Fruit fly (Drosophila melanogaster) whole organism, embryonic: ENCODE results near the gene CG8236.
A peak's percentile ranks its signal among the peaks of the same experiment; 100 is the strongest.

Experiments
- Antp ChIP-seq: fragments of 200-800 bp; sonication (Bioruptor generic); optimal IDR thresholded peaks from 3 replicates; lab custom pipeline; 2016; ENCODE audit warnings: missing biosample characterization, missing genetic modification characterization
- CG10321 ChIP-seq: fragments of 200-800 bp; sonication (Bioruptor generic); IDR thresholded peaks from 2 replicates; pipeline ENCODE4 v1.3.6; 2022; ENCODE audit warnings: missing biosample characterization, missing genetic modification characterization
- CG11093 ChIP-seq: fragments of 200-800 bp; sonication (Bioruptor generic); IDR thresholded peaks from 3 replicates; pipeline ENCODE4 v1.3.6; 2022; ENCODE audit warnings: missing biosample characterization, missing genetic modification characterization
- CG11695 ChIP-seq: fragments of 200-800 bp; sonication (Bioruptor generic); IDR thresholded peaks from 3 replicates; pipeline ENCODE4 v1.3.6; 2022; ENCODE audit warnings: missing biosample characterization, missing genetic modification characterization
- CG12236 ChIP-seq: fragments of 200-800 bp; sonication (Bioruptor generic); optimal IDR thresholded peaks from 2 replicates; lab custom pipeline; 2016; ENCODE audit warnings: missing biosample characterization, missing genetic modification characterization
- CG13287 ChIP-seq: fragments of 200-800 bp; sonication (Bioruptor generic); IDR thresholded peaks from 2 replicates; pipeline ENCODE4 v1.3.6; 2022; ENCODE audit warnings: missing biosample characterization, missing genetic modification characterization; ENCODE audit not compliant: partially characterized antibody
- CG13894 ChIP-seq: fragments of 200-800 bp; sonication (Bioruptor generic); optimal IDR thresholded peaks from 3 replicates; lab custom pipeline; 2018; ENCODE audit warnings: missing biosample characterization, mild to moderate bottlenecking, missing genetic modification characterization, moderate library complexity
- CG16813 ChIP-seq: fragments of 200-800 bp; sonication (Bioruptor generic); IDR thresholded peaks from 3 replicates; pipeline ENCODE4 v1.3.6; 2022; ENCODE audit warnings: missing biosample characterization, missing genetic modification characterization; ENCODE audit not compliant: partially characterized antibody
- CG17361 ChIP-seq: fragments of 200-800 bp; sonication (Bioruptor generic); IDR thresholded peaks from 3 replicates; pipeline ENCODE4 v1.3.6; 2022; ENCODE audit warnings: missing biosample characterization, missing genetic modification characterization
- CG18619 ChIP-seq: fragments of 200-800 bp; sonication (Bioruptor generic); optimal IDR thresholded peaks from 3 replicates; lab custom pipeline; 2017; ENCODE audit warnings: missing biosample characterization, mild to moderate bottlenecking, missing genetic modification characterization
- CG32767 ChIP-seq: fragments of 200-800 bp; sonication (Bioruptor generic); IDR thresholded peaks from 2 replicates; pipeline ENCODE4 v1.3.6; 2022; ENCODE audit warnings: missing biosample characterization, missing genetic modification characterization
- CG5953 ChIP-seq: fragments of 200-800 bp; sonication (Bioruptor generic); IDR thresholded peaks from 2 replicates; pipeline ENCODE4 v1.3.6; 2022; ENCODE audit warnings: missing biosample characterization, missing genetic modification characterization
- CG6689 ChIP-seq: fragments of 200-800 bp; sonication (Bioruptor generic); IDR thresholded peaks from 2 replicates; pipeline ENCODE4 v1.3.6; 2022; ENCODE audit warnings: missing biosample characterization, missing genetic modification characterization
- CG7372 ChIP-seq: fragments of 200-800 bp; sonication (Bioruptor generic); IDR thresholded peaks from 2 replicates; pipeline ENCODE4 v1.3.6; 2022; ENCODE audit warnings: missing biosample characterization, missing genetic modification characterization
- CG7928 ChIP-seq: fragments of 200-800 bp; sonication (Bioruptor generic); optimal IDR thresholded peaks from 2 replicates; lab custom pipeline; 2017; ENCODE audit warnings: missing biosample characterization, mild to moderate bottlenecking, missing genetic modification characterization
- CG9215 ChIP-seq: fragments of 200-800 bp; sonication (Bioruptor generic); IDR thresholded peaks from 2 replicates; pipeline ENCODE4 v1.3.6; 2022; ENCODE audit warnings: missing biosample characterization, missing genetic modification characterization
- CG9437 ChIP-seq: fragments of 200-800 bp; sonication (Bioruptor generic); optimal IDR thresholded peaks from 2 replicates; lab custom pipeline; 2018; ENCODE audit warnings: missing biosample characterization, mild to moderate bottlenecking, missing genetic modification characterization
- CG9727 ChIP-seq: fragments of 200-800 bp; sonication (Bioruptor generic); optimal IDR thresholded peaks from 3 replicates; lab custom pipeline; 2017; ENCODE audit warnings: missing biosample characterization, mild to moderate bottlenecking, missing genetic modification characterization
- D ChIP-seq, 2 experiments: fragments of 200-800 bp in 1 of 2; fragments of >200 bp in 1 of 2; sonication (Bioruptor generic) in 1 of 2; optimal IDR thresholded peaks; 2 replicates in 1 of 2; 3 replicates in 1 of 2; lab custom pipeline; 2017; ENCODE audit warnings: mild to moderate bottlenecking in 1 of 2, missing biosample characterization in 1 of 2, missing genetic modification characterization in 1 of 2, missing genetic modification reagents in 1 of 2
- Deaf1 ChIP-seq: fragments of 200-800 bp; optimal IDR thresholded peaks from 3 replicates; lab custom pipeline; 2019; ENCODE audit warnings: missing biosample characterization, mild to moderate bottlenecking, missing genetic modification characterization, moderate library complexity
- HLH54F ChIP-seq: fragments of 200-800 bp; sonication (Bioruptor generic); optimal IDR thresholded peaks from 3 replicates; lab custom pipeline; 2016; ENCODE audit warnings: missing biosample characterization, missing genetic modification characterization
- Hey ChIP-seq: fragments of 200-800 bp; sonication (Bioruptor generic); optimal IDR thresholded peaks from 3 replicates; lab custom pipeline; 2018; ENCODE audit warnings: missing biosample characterization, mild to moderate bottlenecking, missing genetic modification characterization
- Hr3 ChIP-seq: fragments of 200-800 bp; sonication (Bioruptor generic); optimal IDR thresholded peaks from 3 replicates; lab custom pipeline; 2016; ENCODE audit warnings: missing biosample characterization, missing genetic modification characterization
- MBD-R2 ChIP-seq: fragments of 200-800 bp; sonication (Bioruptor generic); IDR thresholded peaks from 2 replicates; pipeline ENCODE4 v1.3.6; 2022; ENCODE audit warnings: missing biosample characterization, missing genetic modification characterization
- Med ChIP-seq: fragments of 200-800 bp; sonication (Bioruptor generic); peaks from one replicate; lab custom pipeline; 2016; ENCODE audit warnings: missing biosample characterization, missing genetic modification characterization, mild to moderate bottlenecking, inconsistent platforms, moderate library complexity
- NC2β ChIP-seq: fragments of 200-800 bp; sonication (Bioruptor generic); optimal IDR thresholded peaks from 2 replicates; lab custom pipeline; 2016; ENCODE audit warnings: missing biosample characterization, missing genetic modification characterization
- NFAT ChIP-seq: fragments of 200-800 bp; sonication (Bioruptor generic); IDR thresholded peaks from 2 replicates; pipeline ENCODE4 v1.3.6; 2022; ENCODE audit warnings: missing biosample characterization, missing genetic modification characterization
- NfI ChIP-seq: fragments of 200-800 bp; sonication (Bioruptor generic); optimal IDR thresholded peaks from 3 replicates; lab custom pipeline; 2018; ENCODE audit warnings: missing biosample characterization, mild to moderate bottlenecking, missing genetic modification characterization, moderate library complexity
- Sry-β ChIP-seq: fragments of 200-800 bp; sonication (Bioruptor generic); optimal IDR thresholded peaks from 2 replicates; lab custom pipeline; 2018; ENCODE audit warnings: missing biosample characterization, mild to moderate bottlenecking, missing genetic modification characterization, moderate library complexity
- bsh ChIP-seq, 2 experiments: fragments of 200-800 bp; sonication (Bioruptor generic); optimal IDR thresholded peaks; 2 replicates each; lab custom pipeline; 2017 to 2018; ENCODE audit warnings: mild to moderate bottlenecking in 2 of 2, missing biosample characterization in 2 of 2, missing genetic modification characterization in 2 of 2, moderate library complexity in 1 of 2
- cato ChIP-seq: fragments of 200-800 bp; sonication (Bioruptor generic); optimal IDR thresholded peaks from 2 replicates; lab custom pipeline; 2016; ENCODE audit warnings: missing biosample characterization, missing genetic modification characterization, borderline replicate concordance
- cwo ChIP-seq: fragments of 200-800 bp; sonication (Bioruptor generic); optimal IDR thresholded peaks from 3 replicates; lab custom pipeline; 2017; ENCODE audit warnings: missing biosample characterization, missing genetic modification characterization, mild to moderate bottlenecking, moderate library complexity, missing genetic modification reagents
- emc ChIP-seq: fragments of 200-800 bp; sonication (Bioruptor generic); optimal IDR thresholded peaks from 2 replicates; lab custom pipeline; 2016; ENCODE audit warnings: missing biosample characterization, missing genetic modification characterization
- eyg ChIP-seq: fragments of 200-800 bp; sonication (Bioruptor generic); optimal IDR thresholded peaks from 3 replicates; lab custom pipeline; 2016; ENCODE audit warnings: missing biosample characterization, missing genetic modification characterization
- fd102C ChIP-seq: fragments of 200-800 bp; sonication (Bioruptor generic); optimal IDR thresholded peaks from 2 replicates; lab custom pipeline; 2018; ENCODE audit warnings: missing biosample characterization, mild to moderate bottlenecking, missing genetic modification characterization, moderate library complexity
- ftz-f1 ChIP-seq: fragments of 200-800 bp; sonication (Bioruptor generic); optimal IDR thresholded peaks from 2 replicates; lab custom pipeline; 2016; ENCODE audit warnings: missing biosample characterization, missing genetic modification characterization
- hth ChIP-seq: fragments of >200 bp; optimal IDR thresholded peaks from 2 replicates; lab custom pipeline; 2017; ENCODE audit warnings: inconsistent platforms
- kah ChIP-seq: fragments of 200-800 bp; sonication (Bioruptor generic); optimal IDR thresholded peaks from 2 replicates; lab custom pipeline; 2018; ENCODE audit warnings: missing biosample characterization, mild to moderate bottlenecking, missing genetic modification characterization
- lab ChIP-seq: fragments of 200-800 bp; sonication (Bioruptor generic); optimal IDR thresholded peaks from 3 replicates; lab custom pipeline; 2017; ENCODE audit warnings: missing biosample characterization, missing genetic modification characterization, mild to moderate bottlenecking, moderate library complexity, missing genetic modification reagents
- nerfin-1 ChIP-seq: fragments of 200-800 bp; sonication (Bioruptor generic); optimal IDR thresholded peaks from 3 replicates; lab custom pipeline; 2019; ENCODE audit warnings: missing biosample characterization, mild to moderate bottlenecking, missing genetic modification characterization, moderate library complexity
- rib ChIP-seq: fragments of 200-800 bp; sonication (Bioruptor generic); IDR thresholded peaks from 2 replicates; pipeline ENCODE4 v1.3.6; 2022; ENCODE audit warnings: missing biosample characterization, missing genetic modification characterization
- salm ChIP-seq: fragments of 200-800 bp; sonication (Bioruptor generic); optimal IDR thresholded peaks from 2 replicates; lab custom pipeline; 2018; ENCODE audit warnings: missing biosample characterization, mild to moderate bottlenecking, missing genetic modification characterization
- tgo ChIP-seq: fragments of 200-800 bp; sonication (Bioruptor generic); IDR thresholded peaks from 3 replicates; pipeline ENCODE4 v1.3.6; 2022; ENCODE audit warnings: missing biosample characterization, missing genetic modification characterization
- toy ChIP-seq: fragments of 200-800 bp; sonication (Bioruptor generic); IDR thresholded peaks from 2 replicates; pipeline ENCODE4 v1.3.6; 2022; ENCODE audit warnings: missing biosample characterization, missing genetic modification characterization
- vvl ChIP-seq: fragments of 200-800 bp; sonication (Bioruptor generic); IDR thresholded peaks from 2 replicates; pipeline ENCODE4 v1.3.6; 2022; ENCODE audit warnings: missing biosample characterization, missing genetic modification characterization
- wor ChIP-seq: fragments of 200-800 bp; sonication (Bioruptor generic); IDR thresholded peaks from 2 replicates; pipeline ENCODE4 v1.3.6; 2022; ENCODE audit warnings: missing biosample characterization, missing genetic modification characterization
- zf30C ChIP-seq: fragments of 200-800 bp; sonication (Bioruptor generic); optimal IDR thresholded peaks from 3 replicates; lab custom pipeline; 2018; ENCODE audit warnings: missing biosample characterization, mild to moderate bottlenecking, missing genetic modification characterization
- zfh1 ChIP-seq: fragments of 200-800 bp; sonication (Bioruptor generic); IDR thresholded peaks from 3 replicates; pipeline ENCODE4 v1.3.6; 2022; ENCODE audit warnings: missing biosample characterization, missing genetic modification characterization
- zfh2 ChIP-seq: fragments of 200-800 bp; sonication (Bioruptor generic); optimal IDR thresholded peaks from 2 replicates; lab custom pipeline; 2016; ENCODE audit warnings: missing biosample characterization, missing genetic modification characterization

CG8236 gene

DNA sequence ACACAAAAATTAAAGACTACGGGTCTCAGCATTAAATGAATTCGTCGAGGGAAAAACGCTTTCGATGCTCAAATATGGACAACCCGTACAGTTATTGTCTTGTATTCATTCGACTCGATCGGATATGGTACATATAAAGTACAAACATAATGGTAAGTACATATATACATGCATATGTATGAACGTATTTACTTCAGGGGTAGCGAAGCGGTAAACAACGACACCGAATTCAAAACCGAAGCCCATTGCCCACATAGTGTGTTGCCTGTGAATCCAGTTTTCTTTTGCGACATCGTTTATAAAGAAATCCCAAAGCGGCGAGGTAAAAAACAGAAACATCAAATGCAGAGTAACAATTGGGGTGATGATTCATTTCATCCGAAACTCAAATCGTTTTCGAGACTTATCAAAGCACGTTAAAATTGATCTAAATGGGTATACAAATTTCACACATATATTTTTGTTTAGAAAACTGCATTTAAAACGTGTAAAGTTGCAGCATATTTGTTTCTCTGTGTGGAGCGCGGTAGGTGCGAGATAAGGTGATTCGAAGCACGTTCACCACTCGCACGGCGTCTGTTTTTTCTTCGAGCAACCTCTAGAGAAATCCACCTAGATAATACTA, 43.3 kb downstream of the CG8236 start (continued):
- TF ChIP-seq emc (GFP tag; lab: Kevin White, UChicago) (no peak), ftz-f1 (no peak), CG11093 (GFP tag; lab: Robert Waterston, UW) (peak; percentile 56; the same call in 1 of the 3 replicates), tgo (GFP tag; lab: Robert Waterston, UW) (peak; percentile 59), CG16813 (GFP tag; lab: Robert Waterston, UW) (no peak), cato (GFP tag; lab: Kevin White, UChicago) (no peak), CG10321 (GFP tag; lab: Robert Waterston, UW) (peak; percentile 44; the same call in 1 of the 2 replicates), CG13287 (no peak), Hey (tag; lab: Kevin White, UChicago) (no peak), CG9215 (GFP tag; lab: Robert Waterston, UW) (peak; percentile 58; the same call in 1 of the 2 replicates), nerfin-1 (tag; lab: Kevin White, UChicago) (no peak), HLH54F (GFP tag; lab: Kevin White, UChicago) (no peak), eyg (GFP tag; lab: Kevin White, UChicago) (no peak), CG9727 (GFP tag; lab: Kevin White, UChicago) (peak; percentile 36), kah (GFP tag; lab: Kevin White, UChicago) (peak; percentile 20), vvl (peak; percentile 83), CG11695 (no peak; the same call in 2 of the 3 replicates), rib (no peak), hth (lab: Kevin White, UChicago) (no peak), Sry-β (no peak), zf30C (GFP tag; lab: Kevin White, UChicago) (no peak), CG5953 (GFP tag; lab: Robert Waterston, UW) (no peak), zfh1 (GFP tag; lab: Robert Waterston, UW) (peak; percentile 57; the same call in 2 of the 3 replicates), MBD-R2 (GFP tag; lab: Robert Waterston, UW) (0 out of 2 replicates have a peak, but pooled peaks have one; percentile 11), CG32767 (GFP tag; lab: Robert Waterston, UW) (peak; percentile 61; the same call in 1 of the 2 replicates), toy (GFP tag; lab: Robert Waterston, UW) (peak; percentile 41; the same call in 1 of the 2 replicates), NFAT (GFP tag; lab: Robert Waterston, UW) (peak; percentile 60), wor (GFP tag; lab: Robert Waterston, UW) (0 out of 2 replicates have a peak, but pooled peaks have one; percentile 14), lab (GFP tag; lab: Kevin White, UChicago) (no peak), CG6689 (GFP tag; lab: Robert Waterston, UW) (peak; percentile 73), CG7928 (GFP tag; lab: Kevin White, UChicago) (no peak), salm (tag; lab: Kevin White, UChicago) (peak; percentile 26), bsh (GFP tag; optimal IDR thresholded peaks at IDR 0.05; lab: Kevin White, UChicago) (peak; percentile 40 to 64), Deaf1 (peak; percentile 40), CG18619 (GFP tag; lab: Kevin White, UChicago) (no peak), Antp (peak; percentile 36), zfh2 (GFP tag; lab: Kevin White, UChicago) (peak; percentile 32), Med (GFP tag; lab: Kevin White, UChicago) (peak; percentile 87), D (optimal IDR thresholded peaks at IDR 0.05; lab: Kevin White, UChicago) (no peak), D (GFP tag; optimal IDR thresholded peaks at IDR 0.05; lab: Kevin White, UChicago) (peak; percentile 7), CG13894 (peak; percentile 88), CG17361 (GFP tag; lab: Robert Waterston, UW) (no peak), cwo (GFP tag; lab: Kevin White, UChicago) (peak; percentile 71), CG12236 (no peak), CG9437 (GFP tag; lab: Kevin White, UChicago) (no peak), fd102C (GFP tag; lab: Kevin White, UChicago) (no peak), Hr3 (GFP tag; lab: Kevin White, UChicago) (peak; percentile 16), CG7372 (GFP tag; lab: Robert Waterston, UW) (no peak), NfI (GFP tag; lab: Kevin White, UChicago) (peak; percentile 15), NC2β (GFP tag; lab: Kevin White, UChicago) (no peak)
